Fruit fly (Drosophila melanogaster) S2 (cell line): ENCODE results near the gene Rab9.

ENCODE experiments used
- CG8478 ChIP-seq: fragments of >200 bp; optimal IDR thresholded peaks from 2 replicates; lab custom pipeline; 2018
- CTCF ChIP-seq, 2 experiments: fragments of >200 bp; optimal IDR thresholded peaks; 2 replicates each; lab custom pipeline; 2018

Rab9 gene

DNA sequence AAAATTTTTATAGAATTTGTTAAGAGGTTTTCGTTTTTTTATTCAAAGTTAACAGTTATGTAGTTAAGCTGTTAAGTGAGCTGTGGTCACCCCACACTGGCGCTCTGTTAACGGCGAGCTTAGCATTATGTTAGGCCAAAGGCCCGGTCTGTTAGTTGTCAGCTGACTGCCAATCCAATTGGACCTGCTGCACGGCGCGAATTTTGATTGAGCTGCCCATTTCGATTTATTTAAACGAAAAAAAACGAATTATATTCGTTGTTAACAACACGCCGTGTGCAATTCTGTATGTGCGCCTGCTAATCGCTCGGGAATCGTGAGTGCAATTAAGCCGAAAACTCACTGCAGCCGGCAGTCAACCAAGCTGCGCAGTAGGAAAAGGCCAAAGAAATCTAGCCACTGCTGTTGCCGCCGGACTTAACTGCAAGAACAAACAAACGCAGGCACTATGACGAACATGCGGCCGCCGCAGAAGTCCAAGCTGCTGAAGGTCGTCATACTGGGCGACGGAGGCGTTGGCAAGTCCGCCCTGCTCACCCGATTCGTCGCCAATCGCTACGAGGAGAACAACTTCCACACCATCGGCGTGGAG lies at the start of gene Rab9:
Gene Rab9, plus strand, starts transcription at position 151 of the 592 bp plus-strand sequence.
- TF ChIP-seq CG8478 (lab: Kevin White, UChicago) (no peak), CTCF (optimal IDR thresholded peaks at IDR 0.05; lab: Kevin White, UChicago) (no peak)

DNA sequence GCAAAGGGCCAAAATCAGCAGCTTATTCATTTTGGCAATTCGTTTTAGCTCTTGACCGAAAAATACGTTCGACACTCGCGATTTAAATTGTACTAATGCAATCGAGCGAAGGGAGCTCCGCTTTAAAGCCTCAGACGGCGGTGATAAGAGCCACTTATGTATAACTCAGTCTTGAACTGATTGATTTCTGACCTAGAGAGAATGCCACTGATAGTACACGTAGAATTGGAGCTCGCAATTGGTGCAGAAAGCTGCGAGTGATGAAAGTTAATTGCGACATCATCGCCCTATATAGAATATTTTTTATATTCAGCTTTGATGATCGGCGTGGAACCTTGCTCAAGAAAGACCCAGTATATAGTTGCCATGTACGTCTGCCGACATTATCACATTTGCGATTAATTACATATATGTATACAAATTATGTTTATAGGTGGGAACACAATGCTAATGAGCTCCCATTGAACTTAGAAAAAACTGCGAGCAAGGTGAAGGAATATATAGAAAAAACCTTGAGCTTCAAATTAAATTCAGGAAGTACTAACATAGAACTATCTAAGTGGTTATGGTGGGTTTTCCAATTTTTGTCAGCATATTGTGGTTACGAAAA lies 46.2 kb upstream of the Rab9 start, which contains the start of gene fon:
Gene fon, minus strand, starts transcription at position 100 of the 610 bp plus-strand sequence.
- TF ChIP-seq CG8478 (lab: Kevin White, UChicago) (no peak), CTCF (optimal IDR thresholded peaks at IDR 0.05; lab: Kevin White, UChicago) (no peak)

DNA sequence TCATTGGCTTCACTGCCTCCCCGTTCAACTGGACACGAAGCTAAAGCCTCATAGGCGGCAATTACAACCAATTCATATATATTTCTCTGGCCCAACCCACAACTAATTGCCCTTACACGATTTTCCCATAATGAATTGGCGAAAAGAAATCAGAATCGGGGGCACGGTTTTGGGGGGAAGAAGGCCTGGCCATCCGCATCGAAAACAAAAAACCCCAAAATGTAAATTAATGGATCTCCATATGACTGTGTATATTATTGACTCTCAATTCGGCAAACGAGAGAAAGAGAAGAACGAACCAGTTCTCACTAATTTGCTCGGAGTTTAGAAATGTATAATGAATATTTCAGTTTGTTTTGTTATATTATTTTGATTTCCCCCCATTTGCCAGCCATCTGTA lies 43.4 kb upstream of the Rab9 start:
- TF ChIP-seq CG8478 (lab: Kevin White, UChicago) (no peak), CTCF (optimal IDR thresholded peaks at IDR 0.05; lab: Kevin White, UChicago) (no peak)

DNA sequence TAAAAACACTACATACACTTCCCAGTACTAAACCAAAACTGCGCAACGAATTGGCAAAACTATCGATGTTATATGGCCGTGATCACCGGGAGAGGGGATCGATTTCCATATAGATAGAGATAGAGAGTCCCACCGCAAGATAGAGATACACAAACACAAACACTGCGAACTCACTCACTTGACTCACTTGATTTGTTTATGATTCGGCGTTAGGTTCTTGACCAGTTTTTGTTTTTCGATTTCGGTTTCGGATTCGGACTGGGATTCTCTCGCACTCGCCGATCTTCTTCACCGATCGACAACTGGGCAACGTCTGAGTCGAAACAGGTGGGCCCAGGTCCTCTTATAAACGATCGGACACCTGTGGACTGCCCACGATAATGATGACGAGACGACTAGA lies 42.6 kb upstream of the Rab9 start, which contains the start of gene CG17549:
Gene CG17549, minus strand, starts transcription at position 327 of the 400 bp plus-strand sequence.
- TF ChIP-seq CG8478 (lab: Kevin White, UChicago) (no peak), CTCF (optimal IDR thresholded peaks at IDR 0.05; lab: Kevin White, UChicago) (no peak)

DNA sequence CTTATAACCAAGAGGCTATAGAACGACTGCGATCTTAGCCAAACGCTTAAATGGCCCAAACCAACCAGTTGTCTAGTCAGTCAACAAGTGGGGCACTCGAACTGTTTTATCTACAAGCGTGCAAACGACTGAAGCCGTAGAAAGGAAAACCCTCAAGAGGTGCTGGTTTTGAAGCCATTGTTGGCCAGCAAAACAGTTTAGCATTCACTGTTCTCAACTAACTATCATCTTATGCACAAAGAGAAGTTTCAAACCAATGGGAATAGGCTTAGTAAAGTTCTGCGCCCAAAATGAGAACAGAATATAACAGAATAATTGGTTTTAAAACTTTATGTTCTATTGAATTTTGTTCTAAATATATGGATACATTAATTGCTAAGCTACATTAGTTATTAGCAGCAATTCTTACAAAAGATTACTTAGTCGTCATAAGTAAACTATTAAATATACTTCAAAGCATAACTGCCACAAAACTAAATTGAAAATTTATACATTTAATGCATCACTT lies 38.6 kb upstream of the Rab9 start, which contains the start of gene CG31798:
Gene CG31798, plus strand, starts transcription at position 458 of the 508 bp plus-strand sequence.
- TF ChIP-seq CTCF (optimal IDR thresholded peaks at IDR 0.05; lab: Kevin White, UChicago) (peak; percentile 54 to 75), CG8478 (lab: Kevin White, UChicago) (no peak)

DNA sequence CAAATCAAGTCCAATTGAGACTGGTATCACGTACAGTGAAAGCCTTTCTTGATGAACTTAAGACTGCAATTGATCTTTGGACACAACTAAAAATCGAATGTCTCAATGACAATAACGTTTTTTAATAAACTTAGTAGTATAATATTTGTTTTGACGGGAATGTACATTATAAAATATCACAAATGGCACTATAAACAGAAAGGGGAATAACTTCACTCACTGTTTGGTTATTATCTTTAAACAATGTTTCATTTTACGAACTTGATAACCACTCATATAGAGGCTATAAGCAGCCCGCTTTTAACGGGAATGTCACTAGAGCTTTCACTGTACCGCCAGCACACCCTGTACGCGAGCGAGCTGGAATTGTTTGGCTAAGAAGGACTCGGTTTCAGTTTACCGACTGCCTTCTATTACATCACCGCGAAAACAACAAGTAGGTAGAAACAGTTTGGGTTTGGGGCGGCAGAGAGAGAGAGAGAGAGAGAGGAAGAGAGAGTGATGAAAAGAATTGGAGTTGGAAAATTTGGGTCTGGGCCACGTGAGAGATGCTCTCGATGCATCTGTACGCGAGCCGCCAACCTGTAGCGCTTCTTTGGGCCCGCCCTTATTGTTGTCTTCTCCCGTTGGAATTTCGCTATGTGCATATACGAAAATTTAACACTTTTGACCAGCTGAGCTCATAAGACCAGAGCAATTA lies 34.6 kb upstream of the Rab9 start:
- TF ChIP-seq CG8478 (lab: Kevin White, UChicago) (no peak), CTCF (optimal IDR thresholded peaks at IDR 0.05; lab: Kevin White, UChicago) (no peak)

DNA sequence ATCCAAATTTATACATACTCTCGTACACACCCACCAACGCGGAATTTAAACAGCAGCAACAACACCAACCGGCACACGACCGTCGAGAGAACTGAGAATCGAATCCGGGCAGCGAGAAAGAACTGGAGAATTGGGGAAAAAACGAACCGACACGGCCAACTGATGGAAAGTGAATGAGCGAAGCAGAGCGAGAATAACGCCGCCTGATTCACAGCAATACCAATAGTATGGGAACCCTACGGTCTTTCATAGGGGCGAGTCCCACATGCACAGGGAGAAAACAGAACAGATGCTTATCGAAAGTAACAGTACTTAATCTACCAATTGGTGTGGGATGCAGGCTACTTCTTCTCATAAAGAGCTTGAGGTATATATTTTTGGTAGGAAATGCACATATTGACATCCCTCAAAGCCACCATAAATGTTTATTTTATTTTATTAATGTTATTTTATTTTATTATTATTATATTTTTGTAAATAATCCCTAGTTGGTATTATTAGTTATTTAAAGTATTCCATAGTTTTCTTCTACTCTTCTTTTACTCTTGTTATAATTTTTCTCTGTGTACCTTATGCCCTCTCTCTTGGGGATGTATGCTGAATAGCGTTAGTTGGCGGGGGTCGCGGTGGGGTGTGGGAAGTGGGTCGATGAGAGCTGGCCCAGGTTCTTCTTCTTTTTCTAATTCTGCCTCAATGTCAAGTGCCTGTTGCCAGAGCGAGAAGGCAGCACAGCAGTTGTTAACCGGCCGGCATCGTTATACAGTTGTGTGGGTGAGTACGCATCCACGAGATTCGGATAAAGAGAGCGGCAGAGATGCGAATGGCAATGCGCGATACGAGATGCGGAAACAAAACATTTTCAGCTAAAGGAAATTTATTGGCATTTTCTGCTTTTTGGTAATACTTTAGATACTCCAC lies 33.8 kb upstream of the Rab9 start, which contains the start of gene CG17544:
Gene CG17544, minus strand, starts transcription at position 177 of the 918 bp plus-strand sequence.
- no peak for TF ChIP-seq CTCF (optimal IDR thresholded peaks at IDR 0.05; lab: Kevin White, UChicago)
- no peak for TF ChIP-seq CG8478 (lab: Kevin White, UChicago)

DNA sequence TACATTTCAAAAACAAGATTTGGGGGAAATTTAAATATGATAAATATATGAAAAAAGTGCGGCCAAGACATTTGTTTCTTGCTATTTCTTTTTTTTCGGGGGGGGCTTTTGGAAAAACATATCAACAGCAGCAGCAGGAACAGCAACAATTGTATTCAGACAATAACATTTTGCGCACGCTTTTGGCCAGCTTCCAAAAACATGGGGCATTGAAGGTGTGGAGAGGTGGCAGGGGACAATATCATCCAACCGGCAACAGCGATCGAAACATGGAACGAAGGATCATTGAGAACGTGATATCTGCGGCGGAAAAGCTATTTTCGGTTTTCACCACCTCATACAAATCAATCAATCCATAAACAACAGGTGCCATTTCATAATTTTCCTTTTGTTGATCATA lies 30.5 kb upstream of the Rab9 start:
- no peak for TF ChIP-seq CG8478 (lab: Kevin White, UChicago)
- TF ChIP-seq CTCF (optimal IDR thresholded peaks at IDR 0.05; lab: Kevin White, UChicago) = no peak

DNA sequence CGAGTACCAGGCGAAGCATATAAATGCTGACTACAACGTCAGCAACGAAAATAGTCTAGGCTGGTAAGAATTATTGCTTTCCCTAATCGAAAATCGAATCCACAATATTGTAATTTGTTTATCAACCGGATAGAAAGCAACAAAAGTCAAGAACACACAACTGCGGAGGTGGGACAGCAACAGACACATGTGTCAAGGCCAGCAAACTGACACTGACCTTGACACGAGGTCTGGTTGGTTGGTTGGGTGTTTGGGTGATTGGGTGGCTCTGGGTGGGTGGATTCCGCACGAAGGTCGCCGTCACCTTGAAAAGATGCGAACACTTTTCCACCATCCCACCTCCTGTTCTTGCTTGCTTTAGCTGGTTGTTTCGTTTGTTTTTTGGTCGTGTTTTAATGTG lies 29.7 kb upstream of the Rab9 start:
- no peak for TF ChIP-seq CTCF (optimal IDR thresholded peaks at IDR 0.05; lab: Kevin White, UChicago)
- TF ChIP-seq CG8478 (lab: Kevin White, UChicago) = no peak

DNA sequence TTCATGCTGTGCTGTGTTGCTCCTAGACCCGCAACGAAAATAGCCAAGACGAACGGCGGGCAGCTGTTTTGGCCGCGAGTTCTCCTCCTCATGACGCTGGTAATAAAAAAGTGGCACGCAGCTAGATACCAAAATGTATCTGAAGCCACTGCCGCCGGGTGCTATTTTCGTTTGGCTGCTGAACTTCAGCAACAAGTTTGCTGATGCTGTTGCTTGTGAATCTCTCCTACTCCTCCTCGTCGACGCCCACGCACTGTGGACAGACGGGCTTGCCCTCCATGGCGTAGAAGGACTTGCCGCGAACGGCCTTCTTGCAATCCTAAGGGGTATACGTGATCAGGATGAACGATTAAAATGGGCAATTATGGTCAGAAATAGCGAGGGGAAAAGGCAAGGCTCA lies 29.0 kb upstream of the Rab9 start:
- no peak for TF ChIP-seq CG8478 (lab: Kevin White, UChicago)

DNA sequence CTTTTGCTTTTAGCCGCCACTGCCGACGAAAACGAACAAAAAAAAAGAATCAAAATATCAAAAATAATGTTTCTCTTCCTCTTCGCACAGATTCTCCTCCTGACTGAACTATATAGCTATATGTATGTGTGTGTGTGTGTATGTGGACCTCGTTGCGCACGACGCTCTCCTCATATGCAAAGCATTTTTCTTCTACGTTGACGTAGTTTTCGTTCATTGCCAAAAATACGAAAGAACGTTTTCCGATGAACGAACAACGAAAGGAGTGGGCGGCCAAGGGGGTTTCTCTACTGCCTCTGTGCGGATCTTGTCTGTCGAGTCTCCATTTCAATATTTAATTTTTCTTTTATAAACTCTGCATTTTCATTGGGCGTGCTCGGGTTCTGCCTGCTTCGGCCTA lies 27.6 kb upstream of the Rab9 start:
- TF ChIP-seq CG8478 (lab: Kevin White, UChicago) (no peak), CTCF (optimal IDR thresholded peaks at IDR 0.05; lab: Kevin White, UChicago) (no peak)

DNA sequence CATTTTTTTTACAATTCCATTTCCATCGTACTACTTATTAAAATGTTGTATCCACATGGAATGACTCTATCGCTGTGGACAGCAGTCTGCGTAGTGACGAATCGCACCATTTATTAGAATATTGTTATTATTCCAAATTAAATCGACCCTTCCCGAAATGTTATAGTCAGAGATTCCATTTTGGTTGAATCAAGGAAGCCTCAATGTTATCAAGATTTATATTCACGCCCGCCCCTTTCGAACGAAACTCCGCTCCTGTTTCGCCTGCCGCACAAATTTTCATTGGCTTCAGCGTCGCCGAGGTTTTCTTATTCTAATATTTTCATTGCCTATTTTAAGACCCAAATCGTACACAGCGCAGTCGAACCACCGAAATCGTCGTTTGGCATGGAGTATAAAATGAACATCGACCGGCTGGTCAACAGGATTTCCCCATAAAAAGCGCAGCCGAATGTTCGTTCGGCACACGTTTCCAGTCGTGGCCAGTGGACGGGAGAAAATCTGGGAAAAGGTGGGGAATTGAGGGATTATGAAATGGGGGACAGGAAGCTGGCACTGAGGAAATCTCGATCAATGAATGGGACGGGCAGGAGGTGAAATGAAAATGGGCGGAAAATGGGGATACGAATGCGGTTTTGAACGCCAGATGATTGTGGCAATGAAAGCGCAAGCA lies 26.6 kb upstream of the Rab9 start:
- TF ChIP-seq CTCF (optimal IDR thresholded peaks at IDR 0.05; lab: Kevin White, UChicago) (no peak), CG8478 (lab: Kevin White, UChicago) (no peak)

DNA sequence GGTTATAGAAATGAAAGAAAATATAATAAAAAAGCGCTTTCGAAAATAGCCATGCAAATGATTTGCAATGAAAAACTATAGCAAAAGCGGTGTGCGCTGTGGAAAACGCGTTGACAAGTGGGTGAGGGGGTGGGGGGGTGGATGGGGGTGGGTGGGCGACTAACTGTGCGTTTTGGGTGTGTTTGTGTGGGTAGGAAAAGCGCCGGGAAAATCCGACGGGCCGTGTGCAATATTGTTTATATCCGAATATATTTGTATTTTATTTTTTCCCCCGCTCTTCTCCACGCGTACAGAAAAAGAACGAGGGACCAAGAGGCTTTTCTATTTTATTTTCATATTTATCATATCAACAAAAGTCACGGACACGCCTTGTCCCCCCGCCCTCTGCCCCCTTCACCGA lies 26.0 kb upstream of the Rab9 start:
- TF ChIP-seq CG8478 (lab: Kevin White, UChicago) = no peak

DNA sequence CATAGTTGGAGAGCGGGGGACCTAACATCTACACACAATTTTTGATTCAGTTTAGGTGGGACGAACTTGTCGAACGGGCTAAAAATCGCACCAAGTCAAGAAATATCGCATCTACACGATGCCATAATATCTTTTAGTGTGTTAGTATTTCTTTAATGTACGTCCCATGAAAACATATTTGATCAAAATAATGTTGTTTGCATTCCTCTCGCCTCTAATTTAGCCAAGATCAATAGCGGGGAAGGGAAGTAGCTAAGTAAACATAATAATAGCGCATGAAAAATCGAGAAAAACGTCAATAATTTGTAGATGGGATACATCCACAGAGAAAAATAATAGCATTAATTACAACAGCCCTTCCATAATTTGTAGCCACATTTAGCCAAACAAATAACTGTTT lies 20.4 kb upstream of the Rab9 start:
- TF ChIP-seq CTCF (optimal IDR thresholded peaks at IDR 0.05; lab: Kevin White, UChicago) (no peak), CG8478 (lab: Kevin White, UChicago) (no peak)
